Worm (Caenorhabditis elegans) whole organism, midembryonic: ENCODE data around the gene try-10.

Experiments used
- T22C8.4 ChIP-seq: fragments of 200-800 bp; sonication (Bioruptor generic); IDR thresholded peaks from 2 replicates; pipeline ENCODE4 v1.3.6; 2022; ENCODE audit warnings: missing genetic modification characterization, missing compliant biosample characterization
- cog-1 ChIP-seq: sonication (generic microtip); optimal IDR thresholded peaks from 2 replicates; lab custom pipeline; 2016; ENCODE audit warnings: missing genetic modification characterization, missing compliant biosample characterization
- flt-1 ChIP-seq: fragments of 200-800 bp; sonication (Bioruptor generic); IDR thresholded peaks from 2 replicates; pipeline ENCODE4 v1.3.6; 2022; ENCODE audit warnings: missing genetic modification characterization, missing compliant biosample characterization
- klf-2 ChIP-seq: fragments of 200-800 bp; sonication (Bioruptor generic); conservative IDR thresholded peaks from 2 replicates; pipeline ENCODE4 v1.3.6; 2022; ENCODE audit warnings: missing genetic modification reagents, missing genetic modification characterization, missing compliant biosample characterization
- med-1 ChIP-seq: sonication (generic microtip); optimal IDR thresholded peaks from 2 replicates; lab custom pipeline; 2017; ENCODE audit warnings: missing genetic modification characterization, mild to moderate bottlenecking, missing compliant biosample characterization, antibody characterized with exemption, missing genetic modification reagents; ENCODE audit not compliant: insufficient read depth
- ref-1 ChIP-seq: fragments of 200-800 bp; sonication (Bioruptor generic); conservative IDR thresholded peaks from 2 replicates; pipeline ENCODE4 v1.3.6; 2022; ENCODE audit warnings: missing genetic modification reagents, missing genetic modification characterization, missing compliant biosample characterization
- tab-1 ChIP-seq: fragments of 200-800 bp; sonication (Bioruptor generic); IDR thresholded peaks from 2 replicates; pipeline ENCODE4 v1.3.6; 2022; ENCODE audit warnings: missing genetic modification characterization, missing compliant biosample characterization
- ztf-23 ChIP-seq: fragments of 200-800 bp; sonication (Bioruptor generic); IDR thresholded peaks from 2 replicates; pipeline ENCODE4 v1.3.6; 2022; ENCODE audit warnings: missing genetic modification reagents, missing genetic modification characterization, missing compliant biosample characterization
- ztf-29 ChIP-seq: fragments of 200-800 bp; sonication (Bioruptor generic); IDR thresholded peaks from 2 replicates; pipeline ENCODE4 v1.3.6; 2022; ENCODE audit warnings: missing genetic modification reagents, missing genetic modification characterization, missing compliant biosample characterization

try-10 gene

DNA sequence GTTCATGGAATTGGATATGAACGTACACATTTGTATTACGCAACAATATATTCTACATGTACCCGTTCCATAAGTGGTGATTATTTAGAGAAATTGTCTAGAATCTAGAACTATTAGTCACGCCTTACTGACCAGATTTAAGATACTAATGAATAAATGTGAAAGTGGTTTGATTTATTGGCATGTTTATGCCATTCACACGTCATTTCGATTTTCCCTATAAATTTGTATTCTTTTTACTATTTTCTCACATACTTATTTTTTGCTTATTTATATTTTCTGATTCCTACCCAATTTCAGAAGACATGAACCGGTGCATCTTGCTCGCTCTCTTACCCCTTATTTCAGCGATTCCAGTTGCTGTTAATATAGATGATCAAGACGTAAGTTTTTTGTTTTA lies 24.8 kb downstream of the try-10 start, which contains the start of gene F15B9.8:
TSS of gene F15B9.8 (plus strand) at position 301 of the 400 bp plus-strand sequence.
- TF ChIP-seq ref-1 (GFP tag; lab: Robert Waterston, UW) (no peak), ztf-23 (GFP tag; lab: Robert Waterston, UW) (no peak), klf-2 (GFP tag; lab: Robert Waterston, UW) (no peak), flt-1 (GFP tag; lab: Robert Waterston, UW) (no peak), med-1 (GFP tag; lab: Kevin White, UChicago) (no peak), ztf-29 (no peak), tab-1 (GFP tag; lab: Robert Waterston, UW) (no peak), cog-1 (tag; lab: Kevin White, UChicago) (no peak), T22C8.4 (GFP tag; lab: Robert Waterston, UW) (no peak)

DNA sequence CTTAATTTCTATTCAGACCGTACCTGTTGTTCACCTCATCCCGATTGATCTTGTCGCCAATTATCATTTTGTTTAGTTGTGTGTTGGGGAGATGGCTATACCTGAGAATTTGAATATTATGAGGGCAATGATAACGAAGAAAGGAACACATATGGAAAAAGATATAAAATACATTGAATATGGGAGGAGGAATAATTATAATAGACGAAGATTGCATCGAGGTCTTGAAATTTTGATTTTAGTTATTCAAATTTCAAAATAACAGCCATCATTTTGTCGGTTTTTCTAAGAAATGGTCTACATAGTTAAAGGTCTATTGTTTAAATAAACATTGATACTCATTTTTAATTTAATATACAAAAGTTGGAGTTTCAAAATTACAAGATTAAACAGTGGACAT lies 26.0 kb downstream of the try-10 start, which contains the start of gene shw-3:
TSS of gene shw-3 (minus strand) at position 101 of the 400 bp plus-strand sequence.
- TF ChIP-seq med-1 (GFP tag; lab: Kevin White, UChicago) (no peak), ztf-23 (GFP tag; lab: Robert Waterston, UW) (no peak), klf-2 (GFP tag; lab: Robert Waterston, UW) (no peak), T22C8.4 (GFP tag; lab: Robert Waterston, UW) (no peak), ztf-29 (no peak), cog-1 (tag; lab: Kevin White, UChicago) (no peak), flt-1 (GFP tag; lab: Robert Waterston, UW) (no peak), ref-1 (GFP tag; lab: Robert Waterston, UW) (no peak), tab-1 (GFP tag; lab: Robert Waterston, UW) (no peak)

ce11 chrV:12974047-12974446 lies 39.0 kb downstream of the try-10 start:
- TF ChIP-seq klf-2 (GFP tag; lab: Robert Waterston, UW) (no peak), ref-1 (GFP tag; lab: Robert Waterston, UW) (no peak), ztf-29 (no peak), med-1 (GFP tag; lab: Kevin White, UChicago) (no peak)

DNA sequence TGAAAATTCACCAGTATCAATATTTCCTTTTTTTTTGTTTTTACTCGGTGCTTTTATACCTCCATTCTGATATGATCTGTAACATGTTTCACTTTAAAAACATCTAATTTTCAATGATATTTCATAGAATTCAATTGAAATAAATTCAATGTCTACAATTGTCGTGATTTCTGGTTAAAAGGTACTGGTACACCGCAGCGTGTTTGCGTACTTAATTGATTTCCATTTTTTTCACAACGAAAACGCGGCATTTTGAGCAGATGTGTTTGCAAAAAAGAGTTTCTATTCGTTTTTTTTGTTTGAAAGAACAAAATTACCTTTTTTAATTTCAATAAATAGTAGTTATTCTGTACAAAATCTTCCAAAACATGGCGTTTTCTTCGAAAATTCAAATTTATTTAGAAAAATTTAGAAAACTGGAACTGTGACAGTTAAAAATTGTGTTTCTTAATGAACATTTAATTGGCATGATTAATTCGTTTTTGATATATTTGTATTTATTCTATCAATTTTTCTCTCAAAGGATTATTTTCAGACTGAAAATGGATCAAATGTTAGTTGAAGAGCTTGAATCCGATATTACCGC lies 42.4 kb downstream of the try-10 start, which contains the start of gene pnn-1:
TSS of gene pnn-1 (plus strand) at position 536 of the 586 bp plus-strand sequence.
- TF ChIP-seq cog-1 (tag; lab: Kevin White, UChicago) (no peak), T22C8.4 (GFP tag; lab: Robert Waterston, UW) (no peak), klf-2 (GFP tag; lab: Robert Waterston, UW) (no peak), ref-1 (GFP tag; lab: Robert Waterston, UW) (no peak)

DNA sequence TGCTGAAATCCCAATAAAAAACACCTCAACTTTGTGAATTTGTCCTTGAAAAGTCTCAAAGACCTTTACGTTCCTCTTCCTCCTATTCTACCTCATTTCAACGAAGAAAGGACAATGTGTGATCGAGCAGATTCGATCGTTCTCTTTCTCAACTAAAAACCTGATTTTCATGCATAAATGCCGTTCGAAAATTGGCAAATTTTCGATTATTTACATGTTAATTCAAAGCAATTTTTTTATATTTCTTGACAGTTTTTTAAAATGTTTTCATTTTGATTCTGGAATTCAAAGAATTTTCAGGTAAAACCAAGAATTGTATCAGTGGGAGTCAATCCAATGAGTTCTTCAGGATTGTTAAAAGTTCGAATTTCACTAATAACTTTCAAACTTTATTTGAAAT lies 44.5 kb downstream of the try-10 start, which contains the start of gene lin-46:
TSS of gene lin-46 (plus strand) at position 301 of the 400 bp plus-strand sequence.
- no peak for TF ChIP-seq flt-1 (GFP tag; lab: Robert Waterston, UW)
- no peak for TF ChIP-seq ref-1 (GFP tag; lab: Robert Waterston, UW)
- no peak for TF ChIP-seq cog-1 (tag; lab: Kevin White, UChicago)
- TF ChIP-seq ztf-23 (GFP tag; lab: Robert Waterston, UW): no peak
- TF ChIP-seq ztf-29: no peak
- no peak for TF ChIP-seq T22C8.4 (GFP tag; lab: Robert Waterston, UW)

- peak; percentile 52 for TF ChIP-seq cog-1 (tag; lab: Kevin White, UChicago)
Measured at ce11 chrV:12967925-12968327, 45.1 kb downstream of the try-10 start, which contains the start of gene R186.8. Gene R186.8 (minus strand): TSS chrV:12967982.

- TF ChIP-seq med-1 (GFP tag; lab: Kevin White, UChicago) (no peak), cog-1 (tag; lab: Kevin White, UChicago) (no peak), ztf-29 (no peak), klf-2 (GFP tag; lab: Robert Waterston, UW) (no peak), tab-1 (GFP tag; lab: Robert Waterston, UW) (no peak)
Measured at ce11 chrV:12967110-12967509, 45.9 kb downstream of the try-10 start, which contains the start of gene R186.3. Gene R186.3 (minus strand): TSS chrV:12967210.

- no peak for TF ChIP-seq tab-1 (GFP tag; lab: Robert Waterston, UW)
- TF ChIP-seq ref-1 (GFP tag; lab: Robert Waterston, UW): no peak
- TF ChIP-seq ztf-23 (GFP tag; lab: Robert Waterston, UW): no peak
- no peak for TF ChIP-seq flt-1 (GFP tag; lab: Robert Waterston, UW)
- TF ChIP-seq ztf-29: no peak
- TF ChIP-seq med-1 (GFP tag; lab: Kevin White, UChicago): no peak
- TF ChIP-seq cog-1 (tag; lab: Kevin White, UChicago): no peak
- TF ChIP-seq klf-2 (GFP tag; lab: Robert Waterston, UW): no peak
- no peak for TF ChIP-seq T22C8.4 (GFP tag; lab: Robert Waterston, UW)
Measured at ce11 chrV:12964076-12964475, 49.0 kb downstream of the try-10 start, which contains the start of gene srd-35. Gene srd-35 (plus strand): TSS chrV:12964376.

DNA sequence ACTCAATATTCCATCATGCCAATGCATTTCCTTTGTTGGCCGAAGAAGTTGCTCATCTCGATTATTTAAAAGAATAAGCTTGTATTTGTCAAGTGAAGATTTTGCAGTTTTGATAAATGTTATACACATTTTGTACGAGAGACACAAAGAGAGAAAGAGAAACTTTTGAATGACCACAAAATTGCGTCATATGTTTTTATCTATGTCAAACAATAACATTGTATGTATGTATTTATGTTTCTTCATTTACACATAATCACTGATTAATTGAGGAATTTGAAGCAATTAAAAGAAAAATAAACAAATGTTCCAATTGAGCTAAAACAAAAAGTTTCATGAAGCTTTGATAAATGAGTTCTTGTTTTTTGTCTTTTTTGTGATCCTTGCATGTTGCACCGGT lies 49.9 kb downstream of the try-10 start, which contains the start of gene hrg-9:
TSS of gene hrg-9 (minus strand) at position 152 of the 400 bp plus-strand sequence.
- TF ChIP-seq ref-1 (GFP tag; lab: Robert Waterston, UW) (no peak), ztf-23 (GFP tag; lab: Robert Waterston, UW) (no peak), klf-2 (GFP tag; lab: Robert Waterston, UW) (no peak), tab-1 (GFP tag; lab: Robert Waterston, UW) (no peak), med-1 (GFP tag; lab: Kevin White, UChicago) (no peak), T22C8.4 (GFP tag; lab: Robert Waterston, UW) (no peak), ztf-29 (no peak), flt-1 (GFP tag; lab: Robert Waterston, UW) (no peak), cog-1 (tag; lab: Kevin White, UChicago) (no peak)
